Worm (Caenorhabditis elegans): Measurements from ENCODE around the gene T27A10.6.

ce11 chrX:3630090-3630489 is 33.9 kb upstream of the T27A10.6 start:
- TF ChIP-seq lin-39 (tag; optimal IDR thresholded peaks at IDR 0.05) (no peak), fkh-4 (tag; optimal IDR thresholded peaks at IDR 0.05; ENCODE audit: borderline replicate concordance) (no peak), nhr-28 (tag; optimal IDR thresholded peaks at IDR 0.05) (no peak), unc-130 (tag; optimal IDR thresholded peaks at IDR 0.05) (no peak), egl-27 (tag; optimal IDR thresholded peaks at IDR 0.05) (no peak), nhr-90 (tag; optimal IDR thresholded peaks at IDR 0.05; ENCODE audit: poor library complexity) (no peak), ceh-82 (tag; optimal IDR thresholded peaks at IDR 0.05) (no peak)
